Worm (Caenorhabditis elegans) whole organism, mixed stage, embryonic: ENCODE results near the gene kin-4.

Experiments
- M03D4.4 ChIP-seq: sonication (generic microtip); optimal IDR thresholded peaks from 2 replicates; lab custom pipeline; 2017; ENCODE audit warnings: mild to moderate bottlenecking, missing genetic modification characterization, missing compliant biosample characterization
- bed-3 ChIP-seq: fragments of 200-800 bp; sonication (Bioruptor generic); optimal IDR thresholded peaks from 3 replicates; lab custom pipeline; 2018; ENCODE audit warnings: mild to moderate bottlenecking, missing genetic modification characterization, moderate library complexity, missing compliant biosample characterization
- blmp-1 ChIP-seq: fragments of 150-350 bp; optimal IDR thresholded peaks from 2 replicates; lab custom pipeline; 2014; ENCODE audit warnings: missing biosample characterization, missing genetic modification characterization
- ceh-39 ChIP-seq: fragments of 150-350 bp; optimal IDR thresholded peaks from 2 replicates; lab custom pipeline; 2014; ENCODE audit warnings: missing biosample characterization, missing genetic modification characterization
- ceh-43 ChIP-seq: fragments of 200-800 bp; sonication (Bioruptor generic); optimal IDR thresholded peaks from 2 replicates; lab custom pipeline; 2018; ENCODE audit warnings: mild to moderate bottlenecking, missing genetic modification characterization, moderate library complexity, missing compliant biosample characterization
- ceh-83 ChIP-seq: fragments of 200-800 bp; sonication (Bioruptor generic); optimal IDR thresholded peaks from 2 replicates; lab custom pipeline; 2018; ENCODE audit warnings: mild to moderate bottlenecking, missing genetic modification characterization, missing compliant biosample characterization
- cnd-1 ChIP-seq: fragments of 200-800 bp; sonication (Bioruptor generic); optimal IDR thresholded peaks from 2 replicates; lab custom pipeline; 2018; ENCODE audit warnings: mild to moderate bottlenecking, missing genetic modification characterization, missing compliant biosample characterization
- drap-1 ChIP-seq: fragments of 200-800 bp; sonication (Bioruptor generic); optimal IDR thresholded peaks from 3 replicates; lab custom pipeline; 2018; ENCODE audit warnings: mild to moderate bottlenecking, missing genetic modification characterization, missing compliant biosample characterization
- elt-1 ChIP-seq: sonication (generic microtip); optimal IDR thresholded peaks from 2 replicates; lab custom pipeline; 2017; ENCODE audit warnings: missing genetic modification characterization, mild to moderate bottlenecking, missing compliant biosample characterization, antibody characterized with exemption, moderate library complexity, borderline replicate concordance; ENCODE audit not compliant: insufficient read depth
- elt-3 ChIP-seq: fragments of 150-350 bp; optimal IDR thresholded peaks from 2 replicates; lab custom pipeline; 2014; ENCODE audit warnings: missing biosample characterization, missing genetic modification characterization
- flh-1 ChIP-seq: fragments of 200-800 bp; sonication (Bioruptor generic); optimal IDR thresholded peaks from 2 replicates; lab custom pipeline; 2018; ENCODE audit warnings: mild to moderate bottlenecking, missing genetic modification characterization, moderate library complexity, missing compliant biosample characterization
- ham-2 ChIP-seq: fragments of 200-800 bp; sonication (Bioruptor generic); optimal IDR thresholded peaks from 2 replicates; lab custom pipeline; 2018; ENCODE audit warnings: mild to moderate bottlenecking, missing genetic modification characterization, missing compliant biosample characterization
- lin-13 ChIP-seq: fragments of 150-350 bp; optimal IDR thresholded peaks from 2 replicates; lab custom pipeline; 2014; ENCODE audit warnings: missing biosample characterization, missing genetic modification characterization
- lin-32 ChIP-seq: fragments of 200-800 bp; sonication (Bioruptor generic); optimal IDR thresholded peaks from 2 replicates; lab custom pipeline; 2018; ENCODE audit warnings: mild to moderate bottlenecking, missing genetic modification characterization, missing compliant biosample characterization
- lsy-2 ChIP-seq: fragments of 150-350 bp; optimal IDR thresholded peaks from 2 replicates; lab custom pipeline; 2014; ENCODE audit warnings: missing biosample characterization, missing genetic modification characterization
- mab-5 ChIP-seq: fragments of 150-350 bp; optimal IDR thresholded peaks from 2 replicates; lab custom pipeline; 2014; ENCODE audit warnings: missing biosample characterization, missing genetic modification characterization
- mep-1 ChIP-seq: fragments of 150-350 bp; optimal IDR thresholded peaks from 2 replicates; lab custom pipeline; 2017; ENCODE audit warnings: missing biosample characterization, missing genetic modification reagents, missing genetic modification characterization, inconsistent platforms
- mls-2 ChIP-seq: sonication (generic microtip); optimal IDR thresholded peaks from 2 replicates; lab custom pipeline; 2016; ENCODE audit warnings: mild to moderate bottlenecking, missing genetic modification characterization, moderate library complexity, missing compliant biosample characterization
- nhr-12 ChIP-seq: fragments of 150-350 bp; optimal IDR thresholded peaks from 2 replicates; lab custom pipeline; 2014; ENCODE audit warnings: missing biosample characterization, missing genetic modification characterization
- nhr-2 ChIP-seq: fragments of 150-350 bp; optimal IDR thresholded peaks from 2 replicates; lab custom pipeline; 2014; ENCODE audit warnings: missing biosample characterization, missing genetic modification characterization
- nhr-237 ChIP-seq: fragments of 150-350 bp; optimal IDR thresholded peaks from 2 replicates; lab custom pipeline; 2014; ENCODE audit warnings: missing biosample characterization, missing genetic modification characterization
- nhr-28 ChIP-seq: fragments of 150-350 bp; optimal IDR thresholded peaks from 2 replicates; lab custom pipeline; 2014; ENCODE audit warnings: missing biosample characterization, missing genetic modification characterization
- nhr-76 ChIP-seq: sonication (generic microtip); optimal IDR thresholded peaks from 2 replicates; lab custom pipeline; 2017; ENCODE audit warnings: missing biosample characterization, missing genetic modification characterization
- pha-4 ChIP-seq: fragments of 150-350 bp; optimal IDR thresholded peaks from 2 replicates; lab custom pipeline; 2018; ENCODE audit warnings: missing biosample characterization, missing genetic modification reagents, missing genetic modification characterization
- sem-2 ChIP-seq: fragments of 200-800 bp; sonication (Bioruptor generic); optimal IDR thresholded peaks from 2 replicates; lab custom pipeline; 2018; ENCODE audit warnings: mild to moderate bottlenecking, missing genetic modification characterization, missing compliant biosample characterization
- snpc-4 ChIP-seq: fragments of 150-350 bp; optimal IDR thresholded peaks from 2 replicates; lab custom pipeline; 2014; ENCODE audit warnings: missing biosample characterization, missing genetic modification characterization
- sptf-1 ChIP-seq: sonication (generic microtip); optimal IDR thresholded peaks from 2 replicates; lab custom pipeline; 2017; ENCODE audit warnings: mild to moderate bottlenecking, missing genetic modification characterization, moderate library complexity, missing compliant biosample characterization
- tbx-8 ChIP-seq: fragments of 200-800 bp; sonication (Bioruptor generic); optimal IDR thresholded peaks from 2 replicates; lab custom pipeline; 2018; ENCODE audit warnings: mild to moderate bottlenecking, missing genetic modification characterization, moderate library complexity, missing compliant biosample characterization
- unc-120 ChIP-seq: sonication (generic microtip); optimal IDR thresholded peaks from 2 replicates; lab custom pipeline; 2017; ENCODE audit warnings: missing genetic modification characterization, missing compliant biosample characterization; ENCODE audit not compliant: poor library complexity, severe bottlenecking
- unc-39 ChIP-seq: fragments of 150-350 bp; optimal IDR thresholded peaks from 2 replicates; lab custom pipeline; 2014; ENCODE audit warnings: missing biosample characterization, missing genetic modification characterization

kin-4 gene

DNA sequence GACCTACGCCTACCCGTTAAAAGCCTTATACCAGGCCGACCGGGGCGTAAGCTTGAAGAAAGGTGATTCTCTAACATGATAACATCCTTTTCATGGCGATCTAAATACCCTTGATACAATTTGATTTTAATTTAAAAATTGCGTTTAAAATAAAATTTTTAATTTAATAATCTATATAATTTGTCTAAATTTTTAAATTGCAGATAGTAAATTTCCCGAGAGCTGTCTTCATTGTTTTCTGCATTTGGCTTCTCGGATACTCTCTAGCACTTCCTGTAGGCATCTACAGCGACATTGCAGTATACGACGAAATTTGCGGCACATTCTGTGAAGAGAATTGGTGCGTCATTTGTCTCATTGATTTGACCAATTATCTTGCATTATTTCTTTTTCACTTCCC, 35.8 kb downstream of the kin-4 start:
- TF ChIP-seq nhr-237 (tag; lab: Kevin White, UChicago) (no peak), mep-1 (tag; lab: Kevin White, UChicago) (no peak), ceh-43 (GFP tag; lab: Kevin White, UChicago) (no peak), bed-3 (GFP tag; lab: Kevin White, UChicago) (no peak), sem-2 (no peak), nhr-2 (tag; lab: Kevin White, UChicago) (no peak), cnd-1 (tag; lab: Kevin White, UChicago) (no peak), ceh-39 (tag; lab: Kevin White, UChicago) (no peak)

- TF ChIP-seq elt-3 (tag; lab: Kevin White, UChicago), result no peak
- no peak for TF ChIP-seq nhr-12 (tag; lab: Kevin White, UChicago)
- TF ChIP-seq lsy-2 (tag; lab: Kevin White, UChicago), result no peak
- TF ChIP-seq bed-3 (GFP tag; lab: Kevin White, UChicago), result no peak
- no peak for TF ChIP-seq ceh-43 (GFP tag; lab: Kevin White, UChicago)
- TF ChIP-seq unc-120 (tag; lab: Kevin White, UChicago), result no peak
- TF ChIP-seq mab-5 (tag; lab: Kevin White, UChicago), result no peak
- no peak for TF ChIP-seq nhr-76 (tag; lab: Kevin White, UChicago)
- TF ChIP-seq lin-13, result no peak
- TF ChIP-seq ham-2 (GFP tag; lab: Kevin White, UChicago), result no peak
- TF ChIP-seq nhr-28 (tag; lab: Kevin White, UChicago), result no peak
- TF ChIP-seq mls-2 (tag; lab: Kevin White, UChicago), result no peak
Measured at ce11 chrIV:11465125-11465524, 39.6 kb downstream of the kin-4 start, which contains the start of gene C10C6.3. C10C6.3 (minus strand) TSS chrIV:11465225.

- TF ChIP-seq elt-3 (tag; lab: Kevin White, UChicago), result no peak
- no peak for TF ChIP-seq pha-4
- no peak for TF ChIP-seq drap-1
- no peak for TF ChIP-seq bed-3 (GFP tag; lab: Kevin White, UChicago)
- TF ChIP-seq M03D4.4 (tag; lab: Kevin White, UChicago), result no peak
- no peak for TF ChIP-seq flh-1
- no peak for TF ChIP-seq sptf-1
- no peak for TF ChIP-seq lsy-2 (tag; lab: Kevin White, UChicago)
- no peak for TF ChIP-seq nhr-76 (tag; lab: Kevin White, UChicago)
- TF ChIP-seq ham-2 (GFP tag; lab: Kevin White, UChicago), result no peak
- no peak for TF ChIP-seq mab-5 (tag; lab: Kevin White, UChicago)
- TF ChIP-seq lin-13, result no peak
- TF ChIP-seq tbx-8, result no peak
- TF ChIP-seq mep-1 (tag; lab: Kevin White, UChicago), result no peak
- TF ChIP-seq elt-1 (tag; lab: Kevin White, UChicago), result no peak
- no peak for TF ChIP-seq snpc-4 (tag; lab: Kevin White, UChicago)
Measured at ce11 chrIV:11467413-11467812, 41.9 kb downstream of the kin-4 start, which contains the start of gene C10C6.7. C10C6.7 (minus strand) TSS chrIV:11467513.

DNA sequence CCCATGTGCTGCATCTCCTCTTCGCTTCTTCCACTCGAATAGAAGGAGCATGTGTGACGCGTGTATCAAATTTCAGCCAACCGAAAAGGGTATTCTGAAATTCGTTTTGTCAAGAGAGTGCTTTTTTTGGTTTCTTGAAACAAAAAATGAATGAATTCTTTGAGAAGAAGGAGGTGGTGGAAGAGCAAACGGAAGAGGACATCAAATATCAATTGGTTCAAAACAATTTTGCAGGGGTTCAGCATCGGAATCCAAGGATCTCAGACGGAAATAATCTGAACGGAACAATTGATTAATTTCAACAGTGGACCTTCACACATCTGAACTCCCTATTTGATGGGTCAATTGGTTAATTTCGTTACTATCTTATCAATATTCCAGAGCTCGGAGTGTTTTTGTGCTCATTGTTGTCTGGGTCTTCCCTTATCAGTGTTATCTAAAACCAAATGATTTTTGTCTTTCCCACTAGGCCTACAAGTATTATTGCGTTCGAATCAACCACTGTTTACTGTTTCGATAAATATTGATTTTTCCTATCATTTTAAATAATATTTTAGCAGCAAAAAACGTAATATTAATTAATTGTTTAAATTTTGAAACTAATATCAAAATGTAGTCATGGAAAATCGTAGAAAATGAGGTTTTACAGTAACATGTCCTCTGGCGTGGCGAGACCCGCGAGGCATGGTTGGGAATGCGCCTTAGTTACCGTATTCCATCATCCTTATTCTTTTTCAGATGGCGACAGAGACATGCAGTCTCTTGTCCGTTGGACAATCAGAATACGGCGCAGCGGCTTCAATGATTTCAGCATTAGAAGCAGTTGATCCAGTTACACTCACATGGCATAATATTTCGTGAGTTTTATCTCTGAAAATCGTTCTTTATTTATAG, 44.4 kb downstream of the kin-4 start, which contains the start of the genes C10C6.13 and wht-2:
Gene C10C6.13 (minus strand): TSS at position 51 of the 894 bp plus-strand sequence.
Gene wht-2 (plus strand): TSS at position 739 of the 894 bp plus-strand sequence.
- TF ChIP-seq mep-1 (tag; lab: Kevin White, UChicago), result no peak
- no peak for TF ChIP-seq flh-1
- TF ChIP-seq nhr-237 (tag; lab: Kevin White, UChicago), result no peak
- no peak for TF ChIP-seq sem-2
- TF ChIP-seq bed-3 (GFP tag; lab: Kevin White, UChicago), result no peak
- no peak for TF ChIP-seq elt-3 (tag; lab: Kevin White, UChicago)
- TF ChIP-seq blmp-1 (tag; lab: Kevin White, UChicago), result no peak
- TF ChIP-seq lin-32 (GFP tag; lab: Kevin White, UChicago), result no peak
- TF ChIP-seq ham-2 (GFP tag; lab: Kevin White, UChicago), result no peak
- no peak for TF ChIP-seq tbx-8
- no peak for TF ChIP-seq drap-1
- TF ChIP-seq ceh-43 (GFP tag; lab: Kevin White, UChicago), result no peak
- no peak for TF ChIP-seq lin-13
- TF ChIP-seq, all 35 proteins: peak for 0

- TF ChIP-seq unc-39 (tag; lab: Kevin White, UChicago) (no peak), cnd-1 (tag; lab: Kevin White, UChicago) (no peak), nhr-237 (tag; lab: Kevin White, UChicago) (no peak), mls-2 (tag; lab: Kevin White, UChicago) (no peak), ceh-83 (GFP tag; lab: Kevin White, UChicago) (no peak), sptf-1 (no peak), mep-1 (tag; lab: Kevin White, UChicago) (no peak)
- TF ChIP-seq, all 35 proteins: peak for 0
Measured at ce11 chrIV:11472023-11472422, 46.5 kb downstream of the kin-4 start.
